Worm (Caenorhabditis elegans): Measurements from ENCODE around the gene R07E3.1.
A peak's percentile ranks its signal among the peaks of the same experiment; 100 is the strongest.

R07E3.1 gene

ce11 chrX:10306923-10307322, 34.0 kb downstream of the R07E3.1 start (continued):
- TF ChIP-seq nhr-237 (tag; optimal IDR thresholded peaks at IDR 0.05) (no peak), aly-2 (tag; optimal IDR thresholded peaks at IDR 0.05) (no peak), C16A3.4 (tag; optimal IDR thresholded peaks at IDR 0.05) (no peak), lin-14 (GFP tag; optimal IDR thresholded peaks at IDR 0.05) (peak; percentile 36), ztf-11 (tag; optimal IDR thresholded peaks at IDR 0.05) (no peak), nhr-20 (tag; optimal IDR thresholded peaks at IDR 0.05) (peak; percentile 17)

ce11 chrX:10306289-10306688, 34.7 kb downstream of the R07E3.1 start, which contains the start of gene cnc-8:
Gene cnc-8 (plus strand): TSS chrX:10306595.
- TF ChIP-seq nhr-20 (tag; optimal IDR thresholded peaks at IDR 0.05) (peak; percentile 22), nhr-90 (tag; optimal IDR thresholded peaks at IDR 0.05; ENCODE audit: poor library complexity) (peak; percentile 5), nhr-71 (tag; optimal IDR thresholded peaks at IDR 0.05) (peak; percentile 39), nhr-19 (GFP tag; conservative IDR thresholded peaks at IDR 0.05) (peak; percentile 32; the same call in 1 of the 2 replicates), C04F5.9 (tag; optimal IDR thresholded peaks at IDR 0.05) (no peak), vab-15 (tag; optimal IDR thresholded peaks at IDR 0.05) (no peak), mab-9 (GFP tag; IDR thresholded peaks at IDR 0.05) (no peak), nhr-76 (tag; optimal IDR thresholded peaks at IDR 0.05) (no peak), tlp-1 (tag; optimal IDR thresholded peaks at IDR 0.05) (no peak), nhr-85 (tag) (peak; percentile 82), blmp-1 (tag; optimal IDR thresholded peaks at IDR 0.05) (peak; percentile 71), elt-3 (tag; optimal IDR thresholded peaks at IDR 0.05) (peak in 2 of 6 experiments; percentile 43 to 49), unc-98 (GFP tag; IDR thresholded peaks at IDR 0.05) (no peak), tbx-2 (tag; optimal IDR thresholded peaks at IDR 0.05) (no peak), ztf-4 (tag; optimal IDR thresholded peaks at IDR 0.05) (no peak), snu-23 (GFP tag; optimal IDR thresholded peaks at IDR 0.05) (peak; percentile 22)

ce11 chrX:10304178-10304577, 36.8 kb downstream of the R07E3.1 start, which contains the start of gene fipr-21:
Gene fipr-21 (plus strand): TSS chrX:10304529.
- TF ChIP-seq snu-23 (GFP tag; optimal IDR thresholded peaks at IDR 0.05) (peak; percentile 44), mef-2 (tag; optimal IDR thresholded peaks at IDR 0.05) (no peak), nhr-20 (tag; optimal IDR thresholded peaks at IDR 0.05) (peak; percentile 63), lsy-2 (tag; optimal IDR thresholded peaks at IDR 0.05) (peak in 1 of 2 experiments; percentile 11), blmp-1 (tag; optimal IDR thresholded peaks at IDR 0.05) (peak; percentile 88), rnt-1 (tag; optimal IDR thresholded peaks at IDR 0.05) (peak; percentile 3), tlp-1 (tag; optimal IDR thresholded peaks at IDR 0.05) (no peak), elt-3 (tag; optimal IDR thresholded peaks at IDR 0.05) (peak in 2 of 6 experiments; percentile 8 to 67), mep-1 (tag; optimal IDR thresholded peaks at IDR 0.05) (peak; percentile 25), nhr-85 (tag) (peak; percentile 92), jun-1 (tag; optimal IDR thresholded peaks at IDR 0.05) (no peak), Y116A8C.19 (tag; optimal IDR thresholded peaks at IDR 0.05; ENCODE audit: borderline replicate concordance) (no peak), nhr-71 (tag; optimal IDR thresholded peaks at IDR 0.05) (peak; percentile 32), mdl-1 (tag; optimal IDR thresholded peaks at IDR 0.05) (peak in 1 of 2 experiments; percentile 31), lin-14 (GFP tag; optimal IDR thresholded peaks at IDR 0.05) (peak; percentile 68), egl-27 (tag; optimal IDR thresholded peaks at IDR 0.05) (no peak), sup-37 (GFP tag; optimal IDR thresholded peaks at IDR 0.05) (no peak)

ce11 chrX:10302430-10302829, 38.5 kb downstream of the R07E3.1 start, which contains the start of gene fip-5:
Gene fip-5 (plus strand): TSS chrX:10302741.
- TF ChIP-seq C04F5.9 (tag; optimal IDR thresholded peaks at IDR 0.05) (no peak), sup-37 (GFP tag; optimal IDR thresholded peaks at IDR 0.05) (no peak), dsc-1 (tag; optimal IDR thresholded peaks at IDR 0.05) (no peak), tbx-2 (tag; optimal IDR thresholded peaks at IDR 0.05) (no peak), ceh-82 (tag; optimal IDR thresholded peaks at IDR 0.05) (no peak), mab-9 (GFP tag; IDR thresholded peaks at IDR 0.05) (no peak), skn-1 (tag; optimal IDR thresholded peaks at IDR 0.05) (no peak), unc-86 (tag; optimal IDR thresholded peaks at IDR 0.05) (no peak), unc-130 (tag; optimal IDR thresholded peaks at IDR 0.05) (no peak), egl-27 (tag; optimal IDR thresholded peaks at IDR 0.05) (no peak), nhr-76 (tag; optimal IDR thresholded peaks at IDR 0.05) (no peak), snu-23 (GFP tag; optimal IDR thresholded peaks at IDR 0.05) (no peak), nhr-47 (tag; optimal IDR thresholded peaks at IDR 0.05) (no peak), ztf-11 (tag; optimal IDR thresholded peaks at IDR 0.05) (no peak), pag-3 (tag; optimal IDR thresholded peaks at IDR 0.05; ENCODE audit: borderline replicate concordance, insufficient read depth) (no peak), ztf-4 (tag; optimal IDR thresholded peaks at IDR 0.05) (no peak), ceh-88 (GFP tag; IDR thresholded peaks at IDR 0.05) (no peak), hpl-2 (GFP tag; optimal IDR thresholded peaks at IDR 0.05) (no peak), pax-3 (tag; optimal IDR thresholded peaks at IDR 0.05) (no peak)
